Worm (Caenorhabditis elegans): ENCODE data around the gene B0554.7.

- TF ChIP-seq lim-6 (tag; optimal IDR thresholded peaks at IDR 0.05), result no peak
- no peak for TF ChIP-seq ceh-19 (GFP tag; optimal IDR thresholded peaks at IDR 0.05)
- no peak for TF ChIP-seq syd-9 (tag; optimal IDR thresholded peaks at IDR 0.05)
- TF ChIP-seq dve-1 (tag; optimal IDR thresholded peaks at IDR 0.05), result no peak
- no peak for TF ChIP-seq nfya-1 (tag; optimal IDR thresholded peaks at IDR 0.05)
- TF ChIP-seq odd-2 (tag; optimal IDR thresholded peaks at IDR 0.05), result no peak
- TF ChIP-seq pros-1 (tag; optimal IDR thresholded peaks at IDR 0.05), result no peak
- no peak for TF ChIP-seq nhr-11 (tag; optimal IDR thresholded peaks at IDR 0.05)
- no peak for TF ChIP-seq hlh-30 (tag; optimal IDR thresholded peaks at IDR 0.05; ENCODE audit: insufficient read depth)
These were observed 8.3 kb upstream of the B0554.7 start, which contains the start of gene srh-35 for ce11 chrV:449130-449529.
